Fruit fly (Drosophila melanogaster): Measurements from ENCODE around the gene CG8852.

The CG8852 gene

dm6 chr2L:3534227-3534842 is 9.4 kb downstream of the CG8852 start (continued):
- TF ChIP-seq unpg (GFP tag; optimal IDR thresholded peaks at IDR 0.05) (peak; percentile 69), gt (GFP tag; IDR thresholded peaks at IDR 0.05) (no peak), wdn (GFP tag; IDR thresholded peaks at IDR 0.05) (no peak), da (GFP tag; optimal IDR thresholded peaks at IDR 0.05) (no peak), ash1 (GFP tag; optimal IDR thresholded peaks at IDR 0.05) (no peak), gsb-n (tag; optimal IDR thresholded peaks at IDR 0.05) (peak; percentile 30), PHDP (tag; optimal IDR thresholded peaks at IDR 0.05) (peak; percentile 65), sima (GFP tag; optimal IDR thresholded peaks at IDR 0.05) (no peak), pzg (GFP tag; optimal IDR thresholded peaks at IDR 0.05) (no peak), tin (GFP tag; optimal IDR thresholded peaks at IDR 0.05) (peak; percentile 56), CG31441 (GFP tag; IDR thresholded peaks at IDR 0.05) (peak; percentile 59), Awh (GFP tag; IDR thresholded peaks at IDR 0.05) (peak; percentile 59; the same call in 1 of the 2 replicates), vnd (GFP tag; IDR thresholded peaks at IDR 0.05; ENCODE audit: partially characterized antibody) (no peak), CG1832 (GFP tag; optimal IDR thresholded peaks at IDR 0.05) (peak; percentile 56), Dp (GFP tag; optimal IDR thresholded peaks at IDR 0.05) (no peak), CG15696 (tag; optimal IDR thresholded peaks at IDR 0.05) (peak; percentile 2), wek (GFP tag; optimal IDR thresholded peaks at IDR 0.05) (no peak), CG11085 (GFP tag; IDR thresholded peaks at IDR 0.05) (no peak), CG13775 (GFP tag; optimal IDR thresholded peaks at IDR 0.05) (peak; percentile 22), CG11695 (GFP tag; IDR thresholded peaks at IDR 0.05) (0 out of 3 replicates have a peak, but pooled peaks have one; percentile 37), pb (GFP tag; optimal IDR thresholded peaks at IDR 0.05) (peak; percentile 67), CG2202 (tag; optimal IDR thresholded peaks at IDR 0.05) (no peak), NFAT (GFP tag; IDR thresholded peaks at IDR 0.05) (peak; percentile 42; the same call in 1 of the 2 replicates), ara (GFP tag; IDR thresholded peaks at IDR 0.05) (peak; percentile 75), CG13894 (tag; optimal IDR thresholded peaks at IDR 0.05) (no peak), CG31388 (GFP tag; optimal IDR thresholded peaks at IDR 0.05) (no peak), tx (GFP tag; optimal IDR thresholded peaks at IDR 0.05) (peak; percentile 6), hth (optimal IDR thresholded peaks at IDR 0.05) (no peak), CG2116 (GFP tag; optimal IDR thresholded peaks at IDR 0.05) (peak; percentile 9), Rx (GFP tag; IDR thresholded peaks at IDR 0.05) (peak; percentile 45; the same call in 1 of the 2 replicates), CG8765 (GFP tag; IDR thresholded peaks at IDR 0.05) (no peak), pan (optimal IDR thresholded peaks at IDR 0.05) (no peak), pan (GFP tag; optimal IDR thresholded peaks at IDR 0.05 in 1 of 2, IDR thresholded peaks at IDR 0.05 in 1 of 2) (peak in 1 of 2 experiments; percentile 58), CrebB (tag; optimal IDR thresholded peaks at IDR 0.05) (no peak), grau (tag; optimal IDR thresholded peaks at IDR 0.05) (peak; percentile 88), CG9876 (GFP tag; optimal IDR thresholded peaks at IDR 0.05) (no peak), CG12236 (GFP tag; optimal IDR thresholded peaks at IDR 0.05) (peak; percentile 39), fd3F (GFP tag; optimal IDR thresholded peaks at IDR 0.05) (peak; percentile 14), CG9932 (GFP tag; IDR thresholded peaks at IDR 0.05) (peak; percentile 43; the same call in 1 of the 2 replicates), sim (GFP tag; IDR thresholded peaks at IDR 0.05) (0 out of 2 replicates have a peak, but pooled peaks have one; percentile 10), Chrac-16 (GFP tag; optimal IDR thresholded peaks at IDR 0.05) (peak; percentile 50), seq (GFP tag; IDR thresholded peaks at IDR 0.05) (peak; percentile 41; the same call in 1 of the 2 replicates), B-H2 (GFP tag; optimal IDR thresholded peaks at IDR 0.05) (no peak), CG33557 (GFP tag; optimal IDR thresholded peaks at IDR 0.05) (no peak), CG14965 (GFP tag; optimal IDR thresholded peaks at IDR 0.05; ENCODE audit: borderline replicate concordance) (no peak), CG32772 (GFP tag; IDR thresholded peaks at IDR 0.05) (peak; percentile 47; the same call in 1 of the 2 replicates), aop (GFP tag; IDR thresholded peaks at IDR 0.05) (no peak), Dek (tag; optimal IDR thresholded peaks at IDR 0.05) (peak; percentile 20), zen (tag; optimal IDR thresholded peaks at IDR 0.05) (peak; percentile 10), bowl (GFP tag; IDR thresholded peaks at IDR 0.05) (no peak), Dref (GFP tag; IDR thresholded peaks at IDR 0.05) (no peak)

All from whole organism, embryonic.